Fruit fly (Drosophila melanogaster): ENCODE results near the gene CG17129.

- no peak for TF ChIP-seq btn (GFP tag; optimal IDR thresholded peaks at IDR 0.05)
- no peak for TF ChIP-seq D (optimal IDR thresholded peaks at IDR 0.05)
- no peak for TF ChIP-seq D (GFP tag; optimal IDR thresholded peaks at IDR 0.05)
- peak; percentile 71 for TF ChIP-seq ewg (GFP tag; optimal IDR thresholded peaks at IDR 0.05)
- peak; percentile 67 for TF ChIP-seq CG10543 (GFP tag; optimal IDR thresholded peaks at IDR 0.05)
- peak; percentile 38 for TF ChIP-seq Meics (GFP tag; optimal IDR thresholded peaks at IDR 0.05)
- TF ChIP-seq CG10274 (GFP tag; optimal IDR thresholded peaks at IDR 0.05) = no peak
- peak; percentile 20 for TF ChIP-seq nom (GFP tag; optimal IDR thresholded peaks at IDR 0.05)
- no peak for TF ChIP-seq CG17612 (GFP tag; IDR thresholded peaks at IDR 0.05)
- TF ChIP-seq p53 (GFP tag; optimal IDR thresholded peaks at IDR 0.05) = no peak
- TF ChIP-seq tin (GFP tag; optimal IDR thresholded peaks at IDR 0.05) = peak; percentile 44
- TF ChIP-seq CG1529 (GFP tag; optimal IDR thresholded peaks at IDR 0.05) = peak; percentile 41
- TF ChIP-seq B-H2 (GFP tag; optimal IDR thresholded peaks at IDR 0.05) = peak; percentile 82
Observed at dm6 chr3L:681793-682369, 1.8 kb upstream of the CG17129 start.
